Fruit fly (Drosophila melanogaster) whole organism, pupa: ENCODE results near the gene Act88F.

ENCODE experiments used
- CG13204 ChIP-seq: fragments of 200-800 bp; sonication (Bioruptor generic); optimal IDR thresholded peaks from 2 replicates; lab custom pipeline; 2018; ENCODE audit warnings: missing biosample characterization, mild to moderate bottlenecking, missing genetic modification characterization, moderate library complexity
- CG15710 ChIP-seq: fragments of 200-800 bp; sonication (Bioruptor generic); optimal IDR thresholded peaks from 2 replicates; lab custom pipeline; 2018; ENCODE audit warnings: missing biosample characterization, mild to moderate bottlenecking, missing genetic modification characterization, moderate library complexity
- CG8159 ChIP-seq: fragments of 200-800 bp; sonication (Bioruptor generic); optimal IDR thresholded peaks from 3 replicates; lab custom pipeline; 2018; ENCODE audit warnings: missing biosample characterization, mild to moderate bottlenecking, missing genetic modification characterization, moderate library complexity
- EcR ChIP-seq: fragments of 200-800 bp; sonication (Bioruptor generic); optimal IDR thresholded peaks from 3 replicates; lab custom pipeline; 2019; ENCODE audit warnings: missing biosample characterization, missing genetic modification characterization, mild to moderate bottlenecking, moderate library complexity, missing genetic modification reagents
- Snoo ChIP-seq: fragments of 200-800 bp; sonication (Bioruptor generic); optimal IDR thresholded peaks from 3 replicates; lab custom pipeline; 2017; ENCODE audit warnings: missing biosample characterization, mild to moderate bottlenecking, missing genetic modification characterization, inconsistent platforms
- gl ChIP-seq: fragments of 200-800 bp; sonication (Bioruptor generic); optimal IDR thresholded peaks from 2 replicates; lab custom pipeline; 2018; ENCODE audit warnings: missing biosample characterization, mild to moderate bottlenecking, missing genetic modification characterization
- rn ChIP-seq: fragments of 200-800 bp; sonication (Bioruptor generic); IDR thresholded peaks from 2 replicates; pipeline ENCODE4 v1.3.6; 2022; ENCODE audit warnings: missing biosample characterization, missing genetic modification characterization

DNA sequence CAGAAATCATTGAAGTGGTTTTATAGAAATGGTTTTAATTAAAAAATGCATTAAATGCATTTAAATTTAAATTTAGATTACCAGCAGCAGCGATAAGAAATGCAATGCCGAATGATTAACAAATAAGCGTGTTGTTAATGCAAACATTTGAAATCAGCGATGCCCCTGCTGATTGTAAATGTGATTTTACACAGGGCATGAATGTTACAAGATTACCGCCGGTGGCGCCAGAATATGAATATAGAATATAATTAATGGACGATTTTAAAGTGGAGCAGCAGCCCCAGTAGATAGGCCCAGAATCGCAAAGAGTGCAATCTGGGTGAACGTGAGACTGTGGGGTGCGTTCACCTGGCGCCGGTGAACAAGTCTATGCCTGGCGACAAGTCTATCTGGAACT, 6.4 kb downstream of the Act88F start:
- no peak for TF ChIP-seq rn (GFP tag; lab: Robert Waterston, UW)
- TF ChIP-seq CG8159 (tag; lab: Kevin White, UChicago): no peak
- no peak for TF ChIP-seq CG15710 (tag; lab: Kevin White, UChicago)
- no peak for TF ChIP-seq EcR
- TF ChIP-seq gl (tag; lab: Kevin White, UChicago): no peak
- no peak for TF ChIP-seq CG13204 (GFP tag; lab: Kevin White, UChicago)
- TF ChIP-seq Snoo: no peak
